Worm (Caenorhabditis elegans) whole organism, mixed stage, embryonic: ENCODE data around the gene ndc-80.

ENCODE experiments used
- lsy-2 ChIP-seq: fragments of 150-350 bp; optimal IDR thresholded peaks from 2 replicates; lab custom pipeline; 2014; ENCODE audit warnings: missing biosample characterization, missing genetic modification characterization
- unc-39 ChIP-seq: fragments of 150-350 bp; optimal IDR thresholded peaks from 2 replicates; lab custom pipeline; 2014; ENCODE audit warnings: missing biosample characterization, missing genetic modification characterization

ce11 chrIV:10075034-10075510 lies 10.9 kb upstream of the ndc-80 start, which contains the start of the genes ttbk-4 and W01B6.4:
- TF ChIP-seq unc-39 (tag; lab: Kevin White, UChicago) (no peak), lsy-2 (tag; lab: Kevin White, UChicago) (no peak)
